Fruit fly (Drosophila melanogaster) Kc167 (cell line): ENCODE results near the gene Gtpx.

Experiments
- Myc ChIP-seq: fragments of >200 bp; optimal IDR thresholded peaks from 2 replicates; lab custom pipeline; 2017; ENCODE audit warnings: missing external identifiers
- h ChIP-seq: fragments of >200 bp; optimal IDR thresholded peaks from 3 replicates; lab custom pipeline; 2018; ENCODE audit warnings: missing external identifiers
- psq ChIP-seq: fragments of >200 bp; optimal IDR thresholded peaks from 2 replicates; lab custom pipeline; 2017; ENCODE audit warnings: missing external identifiers
- ttk ChIP-seq: sonication (Bioruptor generic); optimal IDR thresholded peaks from 2 replicates; lab custom pipeline; 2017; ENCODE audit warnings: missing external identifiers

DNA sequence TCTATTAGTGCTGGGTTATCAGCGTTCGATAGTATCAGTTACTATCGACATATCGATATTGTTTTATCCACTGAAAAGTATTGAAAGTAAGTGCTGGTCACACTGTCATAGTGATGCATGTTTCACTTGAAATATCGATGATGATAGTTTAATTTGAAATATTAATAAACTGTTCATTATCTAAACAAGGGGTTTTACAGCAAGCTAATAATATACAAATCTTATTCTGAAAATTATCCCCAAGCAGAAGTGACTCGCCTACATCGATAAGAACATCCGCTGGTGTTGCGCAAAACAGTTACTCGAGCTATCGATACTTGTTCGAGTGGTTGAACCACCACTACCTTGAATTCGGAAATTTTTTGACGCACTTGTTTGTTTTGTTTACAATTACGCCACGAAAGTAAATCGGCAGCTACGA is 6.8 kb upstream of the Gtpx start, which contains the start of the genes PIG-C, CG12016 and Dpm2:
- TF ChIP-seq h (no peak), Myc (lab: Kevin White, UChicago) (no peak), ttk (lab: Kevin White, UChicago) (no peak), psq (lab: Kevin White, UChicago) (no peak)
